Worm (Caenorhabditis elegans) whole organism, L1 larva: ENCODE data around the gene C45G9.6.

ENCODE experiments used
- dpl-1 ChIP-seq, 3 experiments: fragments of 150-350 bp in 2 of 3; sonication (generic microtip) in 1 of 3; optimal IDR thresholded peaks; 2 replicates each; lab custom pipeline; 2014 to 2017; ENCODE audit warnings: missing biosample characterization in 3 of 3, missing genetic modification characterization in 3 of 3, missing genetic modification reagents in 3 of 3
- egl-27 ChIP-seq, 2 experiments: fragments of 150-350 bp in 1 of 2; sonication (generic microtip); optimal IDR thresholded peaks; 3 replicates each; lab custom pipeline; 2017 to 2018; ENCODE audit warnings: missing biosample characterization in 2 of 2, missing genetic modification characterization in 2 of 2, missing genetic modification reagents in 2 of 2
- elt-3 ChIP-seq, 6 experiments: fragments of 150-350 bp in 1 of 6; sonication (generic microtip); optimal IDR thresholded peaks; 2 replicates each; lab custom pipeline; 2017 to 2018; ENCODE audit warnings: missing biosample characterization in 6 of 6, missing genetic modification characterization in 6 of 6, inconsistent platforms in 1 of 6
- lin-39 ChIP-seq: fragments of 150-350 bp; optimal IDR thresholded peaks from 2 replicates; lab custom pipeline; 2014; ENCODE audit warnings: missing biosample characterization, missing genetic modification reagents, missing genetic modification characterization
- mdl-1 ChIP-seq, 2 experiments: fragments of 150-350 bp; optimal IDR thresholded peaks; 2 replicates each; lab custom pipeline; 2014 to 2017; ENCODE audit warnings: missing biosample characterization in 2 of 2, missing genetic modification characterization in 2 of 2, inconsistent platforms in 1 of 2
- nhr-28 ChIP-seq: fragments of 150-350 bp; optimal IDR thresholded peaks from 2 replicates; lab custom pipeline; 2014; ENCODE audit warnings: missing biosample characterization, missing genetic modification characterization
- nhr-71 ChIP-seq: sonication (generic microtip); optimal IDR thresholded peaks from 2 replicates; lab custom pipeline; 2016; ENCODE audit warnings: mild to moderate bottlenecking, missing genetic modification characterization, moderate library complexity, missing compliant biosample characterization
- nhr-76 ChIP-seq: sonication (generic microtip); optimal IDR thresholded peaks from 2 replicates; lab custom pipeline; 2017; ENCODE audit warnings: missing biosample characterization, missing genetic modification characterization
- nhr-90 ChIP-seq: sonication (generic microtip); optimal IDR thresholded peaks from 2 replicates; lab custom pipeline; 2016; ENCODE audit warnings: mild to moderate bottlenecking, missing genetic modification characterization, missing compliant biosample characterization; ENCODE audit not compliant: poor library complexity
- pax-3 ChIP-seq: fragments of 200-800 bp; sonication (Bioruptor generic); optimal IDR thresholded peaks from 2 replicates; lab custom pipeline; 2018; ENCODE audit warnings: mild to moderate bottlenecking, missing genetic modification characterization, moderate library complexity, missing compliant biosample characterization
- unc-62 ChIP-seq: fragments of 150-350 bp; optimal IDR thresholded peaks from 2 replicates; lab custom pipeline; 2014; ENCODE audit warnings: missing biosample characterization, missing genetic modification reagents, missing genetic modification characterization

- no peak for TF ChIP-seq egl-27 (tag; optimal IDR thresholded peaks at IDR 0.05; lab: Kevin White, UChicago)
- TF ChIP-seq nhr-71 (tag; lab: Kevin White, UChicago), result no peak
- no peak for TF ChIP-seq nhr-28 (tag; lab: Kevin White, UChicago)
- no peak for TF ChIP-seq nhr-76 (tag; lab: Kevin White, UChicago)
- no peak for TF ChIP-seq mdl-1 (tag; optimal IDR thresholded peaks at IDR 0.05; lab: Kevin White, UChicago)
- TF ChIP-seq nhr-90 (tag; lab: Kevin White, UChicago), result no peak
- TF ChIP-seq unc-62 (GFP tag; lab: Kevin White, UChicago), result no peak
- no peak for TF ChIP-seq pax-3 (tag; lab: Kevin White, UChicago)
- no peak for TF ChIP-seq dpl-1 (GFP tag; optimal IDR thresholded peaks at IDR 0.05; lab: Kevin White, UChicago)
- no peak for TF ChIP-seq lin-39 (tag; lab: Kevin White, UChicago)
- no peak for TF ChIP-seq elt-3 (tag; optimal IDR thresholded peaks at IDR 0.05; lab: Kevin White, UChicago)
Measured at ce11 chrIII:5085529-5085928, 49.3 kb downstream of the C45G9.6 start, which contains the start of gene cah-1.
